Fruit fly (Drosophila melanogaster): ENCODE measurements around the gene CG34452.

The CG34452 gene

dm6 chr3L:15715788-15716503 is 28.2 kb upstream of the CG34452 start, which contains the start of gene CG42571 (continued):
- TF ChIP-seq trem (tag; optimal IDR thresholded peaks at IDR 0.05) (no peak), CG8290 (GFP tag; optimal IDR thresholded peaks at IDR 0.05) (no peak), CG8290 (tag; optimal IDR thresholded peaks at IDR 0.05) (peak; percentile 29 to 58), CG9797 (GFP tag; optimal IDR thresholded peaks at IDR 0.05) (no peak), crp (GFP tag; optimal IDR thresholded peaks at IDR 0.05) (no peak), CG30403 (GFP tag; optimal IDR thresholded peaks at IDR 0.05) (no peak), hkb (optimal IDR thresholded peaks at IDR 0.05) (no peak), hkb (GFP tag; IDR thresholded peaks at IDR 0.05) (peak; percentile 70), sens-2 (GFP tag; IDR thresholded peaks at IDR 0.05) (no peak), sens (GFP tag) (peak; percentile 92), CTCF (GFP tag; optimal IDR thresholded peaks at IDR 0.05) (peak; percentile 24), corto (GFP tag; optimal IDR thresholded peaks at IDR 0.05) (no peak), CG12071 (GFP tag; optimal IDR thresholded peaks at IDR 0.05) (peak; percentile 52), HLH54F (GFP tag; optimal IDR thresholded peaks at IDR 0.05) (no peak), CG8388 (GFP tag; optimal IDR thresholded peaks at IDR 0.05) (no peak), CG18619 (GFP tag; optimal IDR thresholded peaks at IDR 0.05) (peak; percentile 4), Lim3 (GFP tag; IDR thresholded peaks at IDR 0.05) (no peak), sd (tag; optimal IDR thresholded peaks at IDR 0.05) (no peak), org-1 (GFP tag; optimal IDR thresholded peaks at IDR 0.05) (peak; percentile 62), CG2199 (GFP tag; IDR thresholded peaks at IDR 0.05) (0 out of 3 replicates have a peak, but pooled peaks have one; percentile 43), Awh (GFP tag; IDR thresholded peaks at IDR 0.05) (peak; percentile 79), CG3281 (GFP tag; optimal IDR thresholded peaks at IDR 0.05) (no peak), Hey (tag; optimal IDR thresholded peaks at IDR 0.05) (no peak), ems (GFP tag; optimal IDR thresholded peaks at IDR 0.05) (no peak), E2f2 (GFP tag; IDR thresholded peaks at IDR 0.05) (no peak), CG6683 (GFP tag; optimal IDR thresholded peaks at IDR 0.05) (no peak), Meics (GFP tag; optimal IDR thresholded peaks at IDR 0.05) (no peak), CG18011 (GFP tag; optimal IDR thresholded peaks at IDR 0.05) (peak; percentile 39), CG2889 (GFP tag; IDR thresholded peaks at IDR 0.05) (no peak), CG17802 (tag; optimal IDR thresholded peaks at IDR 0.05) (peak; percentile 38), CG4282 (GFP tag; optimal IDR thresholded peaks at IDR 0.05) (no peak), CG2202 (tag; optimal IDR thresholded peaks at IDR 0.05) (peak; percentile 72), p53 (GFP tag; optimal IDR thresholded peaks at IDR 0.05) (no peak), Sry-δ (GFP tag; optimal IDR thresholded peaks at IDR 0.05) (no peak), E2f1 (GFP tag; IDR thresholded peaks at IDR 0.05) (no peak), slp2 (GFP tag; optimal IDR thresholded peaks at IDR 0.05) (no peak), CG10147 (GFP tag; optimal IDR thresholded peaks at IDR 0.05) (no peak), unc-4 (GFP tag; IDR thresholded peaks at IDR 0.05; ENCODE audit: partially characterized antibody) (no peak), CG8765 (GFP tag; IDR thresholded peaks at IDR 0.05) (no peak), CoRest (tag; optimal IDR thresholded peaks at IDR 0.05) (peak; percentile 20), CG10543 (GFP tag; optimal IDR thresholded peaks at IDR 0.05) (peak; percentile 8), ftz-f1 (GFP tag; optimal IDR thresholded peaks at IDR 0.05) (no peak), Dbx (GFP tag; IDR thresholded peaks at IDR 0.05) (no peak), jigr1 (GFP tag; IDR thresholded peaks at IDR 0.05) (no peak), CG14441 (GFP tag; IDR thresholded peaks at IDR 0.05) (no peak), CG15011 (GFP tag; optimal IDR thresholded peaks at IDR 0.05) (no peak), unpg (GFP tag; optimal IDR thresholded peaks at IDR 0.05) (peak; percentile 32), CG2712 (tag; optimal IDR thresholded peaks at IDR 0.05) (peak; percentile 30), Dad (GFP tag; optimal IDR thresholded peaks at IDR 0.05) (no peak), CG16779 (GFP tag; IDR thresholded peaks at IDR 0.05) (no peak), Dll (GFP tag; IDR thresholded peaks at IDR 0.05; ENCODE audit: partially characterized antibody) (no peak), CG15073 (GFP tag; optimal IDR thresholded peaks at IDR 0.05) (no peak)
